Fruit fly (Drosophila melanogaster) whole organism, embryonic: ENCODE data around the gene CG32939.

Experiments used
- ATbp ChIP-seq: fragments of 200-800 bp; sonication (Bioruptor generic); optimal IDR thresholded peaks from 2 replicates; lab custom pipeline; 2017; ENCODE audit warnings: missing biosample characterization, mild to moderate bottlenecking, missing genetic modification characterization, missing genetic modification reagents
- Atf6 ChIP-seq: fragments of 200-800 bp; sonication (Bioruptor generic); IDR thresholded peaks from 2 replicates; pipeline ENCODE4 v1.3.6; 2022; ENCODE audit warnings: missing biosample characterization, missing genetic modification characterization
- B-H2 ChIP-seq: fragments of 200-800 bp; sonication (Bioruptor generic); optimal IDR thresholded peaks from 2 replicates; lab custom pipeline; 2018; ENCODE audit warnings: missing biosample characterization, mild to moderate bottlenecking, missing genetic modification characterization
- Blimp-1 ChIP-seq: fragments of 200-800 bp; sonication (Bioruptor generic); optimal IDR thresholded peaks from 3 replicates; lab custom pipeline; 2018; ENCODE audit warnings: missing biosample characterization, missing genetic modification characterization, mild to moderate bottlenecking, moderate library complexity, missing genetic modification reagents
- CG12391 ChIP-seq: fragments of 200-800 bp; sonication (Bioruptor generic); optimal IDR thresholded peaks from 3 replicates; lab custom pipeline; 2018; ENCODE audit warnings: missing biosample characterization, mild to moderate bottlenecking, missing genetic modification characterization, moderate library complexity
- CG12744 ChIP-seq: fragments of 200-800 bp; sonication (Bioruptor generic); optimal IDR thresholded peaks from 2 replicates; lab custom pipeline; 2016; ENCODE audit warnings: missing biosample characterization, missing genetic modification characterization
- CG13775 ChIP-seq: fragments of 200-800 bp; sonication (Bioruptor generic); optimal IDR thresholded peaks from 3 replicates; lab custom pipeline; 2017; ENCODE audit warnings: missing biosample characterization, mild to moderate bottlenecking, missing genetic modification characterization
- CG17802 ChIP-seq: fragments of 200-800 bp; sonication (Bioruptor generic); optimal IDR thresholded peaks from 2 replicates; lab custom pipeline; 2018; ENCODE audit warnings: missing biosample characterization, mild to moderate bottlenecking, missing genetic modification characterization, moderate library complexity
- CG1792 ChIP-seq: fragments of 200-800 bp; sonication (Bioruptor generic); optimal IDR thresholded peaks from 2 replicates; lab custom pipeline; 2016; ENCODE audit warnings: missing biosample characterization, missing genetic modification characterization
- CG18599 ChIP-seq: fragments of 200-800 bp; sonication (Bioruptor generic); optimal IDR thresholded peaks from 3 replicates; lab custom pipeline; 2017; ENCODE audit warnings: missing biosample characterization, missing genetic modification characterization, mild to moderate bottlenecking, moderate library complexity, missing genetic modification reagents
- CG2120 ChIP-seq: fragments of 200-800 bp; sonication (Bioruptor generic); optimal IDR thresholded peaks from 3 replicates; lab custom pipeline; 2016; ENCODE audit warnings: missing biosample characterization, missing genetic modification characterization
- CG2889 ChIP-seq: fragments of 200-800 bp; sonication (Bioruptor generic); IDR thresholded peaks from 3 replicates; pipeline ENCODE4 v1.3.6; 2022; ENCODE audit warnings: missing biosample characterization, missing genetic modification characterization
- CG30403 ChIP-seq: fragments of 200-800 bp; sonication (Bioruptor generic); optimal IDR thresholded peaks from 3 replicates; lab custom pipeline; 2016; ENCODE audit warnings: missing biosample characterization, missing genetic modification characterization
- CG3163 ChIP-seq: fragments of 200-800 bp; sonication (Bioruptor generic); optimal IDR thresholded peaks from 3 replicates; lab custom pipeline; 2016; ENCODE audit warnings: missing biosample characterization, missing genetic modification characterization
- CG6254 ChIP-seq: fragments of 200-800 bp; sonication (Bioruptor generic); optimal IDR thresholded peaks from 3 replicates; lab custom pipeline; 2017; ENCODE audit warnings: mild to moderate bottlenecking, missing biosample characterization, missing genetic modification reagents, missing genetic modification characterization
- CG7556 ChIP-seq: fragments of 200-800 bp; sonication (Bioruptor generic); optimal IDR thresholded peaks from 2 replicates; lab custom pipeline; 2017; ENCODE audit warnings: missing biosample characterization, mild to moderate bottlenecking, missing genetic modification characterization
- CG7987 ChIP-seq: fragments of 200-800 bp; sonication (Bioruptor generic); optimal IDR thresholded peaks from 2 replicates; lab custom pipeline; 2018; ENCODE audit warnings: missing biosample characterization, mild to moderate bottlenecking, missing genetic modification characterization, moderate library complexity
- CG8924 ChIP-seq: fragments of 200-800 bp; optimal IDR thresholded peaks from 3 replicates; lab custom pipeline; 2019; ENCODE audit warnings: missing biosample characterization, mild to moderate bottlenecking, missing genetic modification characterization, moderate library complexity
- Dek ChIP-seq: fragments of 200-800 bp; sonication (Bioruptor generic); optimal IDR thresholded peaks from 3 replicates; lab custom pipeline; 2019; ENCODE audit warnings: missing biosample characterization, mild to moderate bottlenecking, missing genetic modification characterization, moderate library complexity
- Fer3 ChIP-seq: fragments of 200-800 bp; sonication (Bioruptor generic); optimal IDR thresholded peaks from 2 replicates; lab custom pipeline; 2018; ENCODE audit warnings: missing biosample characterization, mild to moderate bottlenecking, missing genetic modification characterization, moderate library complexity
- Hsf ChIP-seq: fragments of 200-800 bp; sonication (Bioruptor generic); optimal IDR thresholded peaks from 3 replicates; lab custom pipeline; 2016; ENCODE audit warnings: missing biosample characterization, missing genetic modification characterization
- MBD-R2 ChIP-seq: fragments of 200-800 bp; sonication (Bioruptor generic); IDR thresholded peaks from 2 replicates; pipeline ENCODE4 v1.3.6; 2022; ENCODE audit warnings: missing biosample characterization, missing genetic modification characterization
- MTF-1 ChIP-seq: fragments of 200-800 bp; sonication (Bioruptor generic); optimal IDR thresholded peaks from 2 replicates; lab custom pipeline; 2018; ENCODE audit warnings: missing biosample characterization, mild to moderate bottlenecking, missing genetic modification characterization, borderline replicate concordance
- Oli ChIP-seq: fragments of 200-800 bp; sonication (Bioruptor generic); optimal IDR thresholded peaks from 2 replicates; lab custom pipeline; 2018; ENCODE audit warnings: missing biosample characterization, mild to moderate bottlenecking, missing genetic modification characterization, moderate library complexity
- Ptx1 ChIP-seq: fragments of 200-800 bp; sonication (Bioruptor generic); IDR thresholded peaks from 2 replicates; pipeline ENCODE4 v1.3.6; 2022; ENCODE audit warnings: missing biosample characterization, missing genetic modification characterization
- Rfx ChIP-seq: fragments of 200-800 bp; sonication (Bioruptor generic); IDR thresholded peaks from 2 replicates; pipeline ENCODE4 v1.3.6; 2022; ENCODE audit warnings: missing biosample characterization, missing genetic modification characterization
- Scr ChIP-seq: fragments of 200-800 bp; sonication (Bioruptor generic); IDR thresholded peaks from 2 replicates; pipeline ENCODE4 v1.3.6; 2022; ENCODE audit warnings: missing biosample characterization, missing genetic modification characterization; ENCODE audit not compliant: partially characterized antibody
- Taf1 ChIP-seq: fragments of 200-800 bp; sonication (Bioruptor generic); IDR thresholded peaks from 2 replicates; pipeline ENCODE4 v1.3.6; 2022; ENCODE audit warnings: missing biosample characterization, missing genetic modification characterization
- br ChIP-seq: fragments of >200 bp; optimal IDR thresholded peaks from 2 replicates; lab custom pipeline; 2017
- cwo ChIP-seq: fragments of 200-800 bp; sonication (Bioruptor generic); optimal IDR thresholded peaks from 3 replicates; lab custom pipeline; 2017; ENCODE audit warnings: missing biosample characterization, missing genetic modification characterization, mild to moderate bottlenecking, moderate library complexity, missing genetic modification reagents
- dati ChIP-seq: fragments of 200-800 bp; sonication (Bioruptor generic); IDR thresholded peaks from 2 replicates; pipeline ENCODE4 v1.3.6; 2022; ENCODE audit warnings: missing biosample characterization, missing genetic modification characterization
- dimm ChIP-seq: fragments of 200-800 bp; sonication (Bioruptor generic); IDR thresholded peaks from 2 replicates; pipeline ENCODE4 v1.3.6; 2022; ENCODE audit warnings: missing biosample characterization, missing genetic modification characterization
- dmrt11E ChIP-seq: fragments of 200-800 bp; sonication (Bioruptor generic); optimal IDR thresholded peaks from 3 replicates; lab custom pipeline; 2018; ENCODE audit warnings: missing biosample characterization, mild to moderate bottlenecking, missing genetic modification characterization, moderate library complexity
- en ChIP-seq: fragments of 200-800 bp; sonication (Bioruptor generic); optimal IDR thresholded peaks from 2 replicates; lab custom pipeline; 2016; ENCODE audit warnings: missing biosample characterization, missing genetic modification characterization
- fd3F ChIP-seq: fragments of 200-800 bp; sonication (Bioruptor generic); optimal IDR thresholded peaks from 2 replicates; lab custom pipeline; 2018; ENCODE audit warnings: missing biosample characterization, mild to moderate bottlenecking, missing genetic modification characterization, moderate library complexity
- fru ChIP-seq: fragments of >200 bp; optimal IDR thresholded peaks from 2 replicates; lab custom pipeline; 2017
- hbn ChIP-seq: fragments of 200-800 bp; sonication (Bioruptor generic); IDR thresholded peaks from 2 replicates; pipeline ENCODE4 v1.3.6; 2022; ENCODE audit warnings: missing biosample characterization, missing genetic modification characterization; ENCODE audit not compliant: partially characterized antibody
- inv ChIP-seq: fragments of 200-800 bp; sonication (Bioruptor generic); IDR thresholded peaks from 2 replicates; pipeline ENCODE4 v1.3.6; 2022; ENCODE audit warnings: missing biosample characterization, missing genetic modification characterization; ENCODE audit not compliant: partially characterized antibody
- kah ChIP-seq: fragments of 200-800 bp; sonication (Bioruptor generic); optimal IDR thresholded peaks from 2 replicates; lab custom pipeline; 2018; ENCODE audit warnings: missing biosample characterization, mild to moderate bottlenecking, missing genetic modification characterization
- lola ChIP-seq, 3 experiments: fragments of >200 bp in 2 of 3; fragments of 200-800 bp in 1 of 3; sonication (Bioruptor generic) in 1 of 3; optimal IDR thresholded peaks; 2 replicates each; lab custom pipeline; 2017 to 2019; ENCODE audit warnings: missing biosample characterization in 3 of 3, missing genetic modification characterization in 3 of 3, mild to moderate bottlenecking in 1 of 3, moderate library complexity in 1 of 3
- mirr ChIP-seq: fragments of 200-800 bp; sonication (Bioruptor generic); optimal IDR thresholded peaks from 3 replicates; lab custom pipeline; 2018; ENCODE audit warnings: missing biosample characterization, mild to moderate bottlenecking, missing genetic modification characterization
- nau ChIP-seq: fragments of 200-800 bp; sonication (Bioruptor generic); optimal IDR thresholded peaks from 3 replicates; lab custom pipeline; 2017; ENCODE audit warnings: missing biosample characterization, mild to moderate bottlenecking, missing genetic modification characterization, missing genetic modification reagents
- onecut ChIP-seq: fragments of 200-800 bp; sonication (Bioruptor generic); IDR thresholded peaks from 2 replicates; pipeline ENCODE4 v1.3.6; 2022; ENCODE audit warnings: missing biosample characterization, missing genetic modification characterization
- prd ChIP-seq, 3 experiments: fragments of >200 bp in 2 of 3; fragments of 200-800 bp in 1 of 3; sonication (Bioruptor generic) in 1 of 3; optimal IDR thresholded peaks in 2 of 3; IDR thresholded peaks in 1 of 3; 2 replicates in 2 of 3; 3 replicates in 1 of 3; pipeline versions ENCODE4 v1.3.6 to Lab custom; 2017 to 2022; ENCODE audit warnings: missing biosample characterization in 1 of 3, missing genetic modification characterization in 1 of 3
- stc ChIP-seq: fragments of 200-800 bp; sonication (Bioruptor generic); IDR thresholded peaks from 2 replicates; pipeline ENCODE4 v1.3.6; 2022; ENCODE audit warnings: missing biosample characterization, missing genetic modification characterization
- stwl ChIP-seq: fragments of 200-800 bp; sonication (Bioruptor generic); optimal IDR thresholded peaks from 3 replicates; lab custom pipeline; 2018; ENCODE audit warnings: missing biosample characterization, mild to moderate bottlenecking, missing genetic modification characterization, moderate library complexity
- tgo ChIP-seq: fragments of 200-800 bp; sonication (Bioruptor generic); IDR thresholded peaks from 3 replicates; pipeline ENCODE4 v1.3.6; 2022; ENCODE audit warnings: missing biosample characterization, missing genetic modification characterization
- tna ChIP-seq: fragments of 200-800 bp; sonication (Bioruptor generic); IDR thresholded peaks from 2 replicates; pipeline ENCODE4 v1.3.6; 2022; ENCODE audit warnings: missing biosample characterization, missing genetic modification characterization; ENCODE audit not compliant: partially characterized antibody
- twi ChIP-seq: fragments of 200-800 bp; optimal IDR thresholded peaks from 2 replicates; lab custom pipeline; 2019; ENCODE audit warnings: missing biosample characterization, mild to moderate bottlenecking, missing genetic modification characterization, moderate library complexity
- vfl ChIP-seq: fragments of 200-800 bp; sonication (Bioruptor generic); optimal IDR thresholded peaks from 2 replicates; lab custom pipeline; 2016; ENCODE audit warnings: missing biosample characterization, missing genetic modification characterization
- zen ChIP-seq: fragments of 200-800 bp; sonication (Bioruptor generic); optimal IDR thresholded peaks from 3 replicates; lab custom pipeline; 2018; ENCODE audit warnings: missing biosample characterization, mild to moderate bottlenecking, missing genetic modification characterization, moderate library complexity

The CG32939 gene

dm6 chr3R:9710886-9711285 lies 18.0 kb downstream of the CG32939 start, which contains the start of the genes trbd and dmt (continued):
- TF ChIP-seq fru (lab: Kevin White, UChicago) (no peak), CG12744 (GFP tag; lab: Kevin White, UChicago) (no peak), tgo (GFP tag; lab: Robert Waterston, UW) (no peak), Hsf (peak; percentile 37), Dek (no peak), CG17802 (no peak), CG12391 (tag; lab: Kevin White, UChicago) (no peak), twi (no peak), B-H2 (GFP tag; lab: Kevin White, UChicago) (no peak), dmrt11E (peak; percentile 33), nau (GFP tag; lab: Kevin White, UChicago) (no peak), CG7556 (GFP tag; lab: Kevin White, UChicago) (no peak), ATbp (GFP tag; lab: Kevin White, UChicago) (no peak), en (no peak), MBD-R2 (GFP tag; lab: Robert Waterston, UW) (no peak), CG18599 (GFP tag; lab: Kevin White, UChicago) (no peak), dati (GFP tag; lab: Robert Waterston, UW) (no peak), kah (GFP tag; lab: Kevin White, UChicago) (peak; percentile 78), Oli (tag; lab: Kevin White, UChicago) (no peak), br (lab: Kevin White, UChicago) (no peak), Scr (GFP tag; lab: Robert Waterston, UW) (no peak), stc (GFP tag; lab: Robert Waterston, UW) (no peak), fd3F (GFP tag; lab: Kevin White, UChicago) (no peak), CG7987 (GFP tag; lab: Kevin White, UChicago) (peak; percentile 79), CG2889 (no peak), CG1792 (GFP tag; lab: Kevin White, UChicago) (peak; percentile 69), CG8924 (tag; lab: Kevin White, UChicago) (no peak), dimm (no peak), hbn (GFP tag; lab: Robert Waterston, UW) (no peak), CG2120 (GFP tag; lab: Kevin White, UChicago) (no peak), Fer3 (tag; lab: Kevin White, UChicago) (no peak), Blimp-1 (GFP tag; lab: Kevin White, UChicago) (no peak), prd (optimal IDR thresholded peaks at IDR 0.05; lab: Kevin White, UChicago) (no peak), prd (GFP tag; IDR thresholded peaks at IDR 0.05; lab: Robert Waterston, UW) (no peak), mirr (GFP tag; lab: Kevin White, UChicago) (no peak), inv (GFP tag; lab: Robert Waterston, UW) (no peak), onecut (GFP tag; lab: Robert Waterston, UW) (peak; percentile 28), CG30403 (GFP tag; lab: Kevin White, UChicago) (peak; percentile 58), stwl (tag; lab: Kevin White, UChicago) (no peak), vfl (GFP tag; lab: Kevin White, UChicago) (peak; percentile 64), MTF-1 (GFP tag; lab: Kevin White, UChicago) (no peak), zen (tag; lab: Kevin White, UChicago) (peak; percentile 69), Ptx1 (GFP tag; lab: Robert Waterston, UW) (no peak), cwo (GFP tag; lab: Kevin White, UChicago) (no peak), Taf1 (GFP tag; lab: Robert Waterston, UW) (no peak), tna (GFP tag; lab: Robert Waterston, UW) (no peak), CG13775 (GFP tag; lab: Kevin White, UChicago) (peak; percentile 33), lola (GFP tag; optimal IDR thresholded peaks at IDR 0.05; lab: Kevin White, UChicago) (no peak), CG3163 (GFP tag; lab: Kevin White, UChicago) (peak; percentile 62), Rfx (GFP tag; lab: Robert Waterston, UW) (no peak), CG6254 (GFP tag; lab: Kevin White, UChicago) (no peak), Atf6 (GFP tag; lab: Robert Waterston, UW) (no peak)
